Worm (Caenorhabditis elegans) whole organism, early embryonic: Measurements from ENCODE around the gene Y45F10C.6.

Source experiments
- F13C5.2 ChIP-seq: sonication (generic microtip); optimal IDR thresholded peaks from 2 replicates; lab custom pipeline; 2017; ENCODE audit warnings: mild to moderate bottlenecking, missing genetic modification characterization, inconsistent platforms, missing compliant biosample characterization
- ama-1 ChIP-seq: fragments of 150-350 bp; optimal IDR thresholded peaks from 2 replicates; lab custom pipeline; 2014
- ceh-13 ChIP-seq: fragments of 200-800 bp; sonication (Bioruptor generic); optimal IDR thresholded peaks from 2 replicates; lab custom pipeline; 2018; ENCODE audit warnings: mild to moderate bottlenecking, missing genetic modification characterization, missing compliant biosample characterization
- flt-1 ChIP-seq: fragments of 200-800 bp; sonication (Bioruptor generic); IDR thresholded peaks from 2 replicates; pipeline ENCODE4 v1.3.6; 2022; ENCODE audit warnings: missing genetic modification characterization, missing compliant biosample characterization
- hmbx-1 ChIP-seq: sonication (generic microtip); optimal IDR thresholded peaks from 2 replicates; lab custom pipeline; 2016; ENCODE audit warnings: mild to moderate bottlenecking, missing genetic modification characterization, missing compliant biosample characterization
- hmg-4 ChIP-seq: fragments of 200-800 bp; sonication (Bioruptor generic); optimal IDR thresholded peaks from 2 replicates; lab custom pipeline; 2018; ENCODE audit warnings: mild to moderate bottlenecking, missing genetic modification characterization, missing compliant biosample characterization
- hnd-1 ChIP-seq: sonication (generic microtip); optimal IDR thresholded peaks from 2 replicates; lab custom pipeline; 2016; ENCODE audit warnings: missing genetic modification characterization, missing compliant biosample characterization
- pes-1 ChIP-seq: fragments of 200-800 bp; sonication (Bioruptor generic); IDR thresholded peaks from 2 replicates; pipeline ENCODE4 v1.3.6; 2022; ENCODE audit warnings: missing genetic modification reagents, missing genetic modification characterization, missing compliant biosample characterization
- tbx-37 ChIP-seq: fragments of 200-800 bp; sonication (Bioruptor generic); conservative IDR thresholded peaks from 2 replicates; pipeline ENCODE4 v1.3.6; 2022; ENCODE audit warnings: missing genetic modification reagents, missing genetic modification characterization, missing compliant biosample characterization
- tra-4 ChIP-seq: sonication (generic microtip); optimal IDR thresholded peaks from 2 replicates; lab custom pipeline; 2017; ENCODE audit warnings: missing genetic modification characterization, missing compliant biosample characterization

- no peak for TF ChIP-seq hmbx-1 (tag; lab: Kevin White, UChicago)
- no peak for TF ChIP-seq F13C5.2 (tag; lab: Kevin White, UChicago)
- TF ChIP-seq pes-1 (GFP tag; lab: Robert Waterston, UW) = no peak
- TF ChIP-seq ama-1 (lab: Kevin White, UChicago) = no peak
- TF ChIP-seq hnd-1 (tag; lab: Kevin White, UChicago) = no peak
- TF ChIP-seq ceh-13 = no peak
- no peak for TF ChIP-seq hmg-4 (GFP tag; lab: Kevin White, UChicago)
- no peak for TF ChIP-seq tbx-37 (GFP tag; lab: Robert Waterston, UW)
- no peak for TF ChIP-seq flt-1
- TF ChIP-seq tra-4 (tag; lab: Kevin White, UChicago) = no peak
Measured at ce11 chrIV:13665073-13665472, 12.9 kb downstream of the Y45F10C.6 start.
